Worm (Caenorhabditis elegans) whole organism, L1 larva: ENCODE results near the gene srx-74.

Source experiments
- alr-1 ChIP-seq: fragments of 200-800 bp; sonication (Bioruptor generic); optimal IDR thresholded peaks from 2 replicates; lab custom pipeline; 2018; ENCODE audit warnings: borderline replicate concordance, mild to moderate bottlenecking, missing genetic modification characterization, missing compliant biosample characterization
- ama-1 ChIP-seq: fragments of 150-350 bp; optimal IDR thresholded peaks from 2 replicates; lab custom pipeline; 2014
- egl-27 ChIP-seq, 2 experiments: fragments of 150-350 bp in 1 of 2; sonication (generic microtip); optimal IDR thresholded peaks; 3 replicates each; lab custom pipeline; 2017 to 2018; ENCODE audit warnings: missing biosample characterization in 2 of 2, missing genetic modification characterization in 2 of 2, missing genetic modification reagents in 2 of 2
- elt-2 ChIP-seq: sonication (generic microtip); optimal IDR thresholded peaks from 2 replicates; lab custom pipeline; 2016; ENCODE audit warnings: missing genetic modification characterization, mild to moderate bottlenecking, inconsistent platforms, missing compliant biosample characterization, missing genetic modification reagents
- nhr-11 ChIP-seq: fragments of 150-350 bp; optimal IDR thresholded peaks from 2 replicates; lab custom pipeline; 2014; ENCODE audit warnings: missing biosample characterization, missing genetic modification characterization
- nhr-20 ChIP-seq: sonication (generic microtip); optimal IDR thresholded peaks from 2 replicates; lab custom pipeline; 2016; ENCODE audit warnings: mild to moderate bottlenecking, missing genetic modification characterization, missing compliant biosample characterization
- nhr-28 ChIP-seq: fragments of 150-350 bp; optimal IDR thresholded peaks from 2 replicates; lab custom pipeline; 2014; ENCODE audit warnings: missing biosample characterization, missing genetic modification characterization
- pqm-1 ChIP-seq: sonication (generic microtip); optimal IDR thresholded peaks from 3 replicates; lab custom pipeline; 2017; ENCODE audit warnings: missing biosample characterization, missing genetic modification characterization
- skn-1 ChIP-seq: fragments of 150-350 bp; optimal IDR thresholded peaks from 2 replicates; lab custom pipeline; 2014; ENCODE audit warnings: missing biosample characterization, missing genetic modification characterization
- sox-4 ChIP-seq: sonication (generic microtip); optimal IDR thresholded peaks from 2 replicates; lab custom pipeline; 2016; ENCODE audit warnings: missing genetic modification characterization, missing compliant biosample characterization
- ztf-11 ChIP-seq, 2 experiments: sonication (generic microtip); optimal IDR thresholded peaks; 2 replicates each; lab custom pipeline; 2016 to 2017; ENCODE audit warnings: missing genetic modification characterization in 2 of 2, missing biosample characterization in 1 of 2, missing compliant biosample characterization in 1 of 2

ce11 chrV:4672487-4672886, 10.2 kb upstream of the srx-74 start, which contains the start of gene K03B4.9:
- TF ChIP-seq pqm-1 (tag; lab: Kevin White, UChicago) (no peak), skn-1 (tag; lab: Kevin White, UChicago) (no peak), egl-27 (tag; optimal IDR thresholded peaks at IDR 0.05; lab: Kevin White, UChicago) (no peak), nhr-20 (tag; lab: Kevin White, UChicago) (no peak), ama-1 (lab: Kevin White, UChicago) (no peak), elt-2 (no peak), ztf-11 (tag; optimal IDR thresholded peaks at IDR 0.05; lab: Kevin White, UChicago) (no peak), alr-1 (no peak), nhr-11 (tag; lab: Kevin White, UChicago) (no peak), nhr-28 (tag; lab: Kevin White, UChicago) (no peak), sox-4 (tag; lab: Kevin White, UChicago) (no peak)
